Fruit fly (Drosophila melanogaster) whole organism, embryonic: ENCODE results near the gene Hsdl2.
A peak's percentile ranks its signal among the peaks of the same experiment; 100 is the strongest.

Source experiments
- CG11085 ChIP-seq: fragments of 200-800 bp; sonication (Bioruptor generic); IDR thresholded peaks from 2 replicates; pipeline ENCODE4 v1.3.6; 2022; ENCODE audit warnings: missing biosample characterization, missing genetic modification characterization
- CG12236 ChIP-seq: fragments of 200-800 bp; sonication (Bioruptor generic); optimal IDR thresholded peaks from 2 replicates; lab custom pipeline; 2016; ENCODE audit warnings: missing biosample characterization, missing genetic modification characterization
- CG13123 ChIP-seq: fragments of 200-800 bp; sonication (Bioruptor generic); optimal IDR thresholded peaks from 2 replicates; lab custom pipeline; 2016; ENCODE audit warnings: missing biosample characterization, missing genetic modification characterization
- CG14710 ChIP-seq: fragments of 200-800 bp; sonication (Bioruptor generic); optimal IDR thresholded peaks from 3 replicates; lab custom pipeline; 2019; ENCODE audit warnings: missing biosample characterization, mild to moderate bottlenecking, missing genetic modification characterization, moderate library complexity
- CG14860 ChIP-seq: fragments of 200-800 bp; sonication (Bioruptor generic); IDR thresholded peaks from 3 replicates; pipeline ENCODE4 v1.3.6; 2022; ENCODE audit warnings: missing biosample characterization, missing genetic modification characterization; ENCODE audit not compliant: partially characterized antibody
- CG14965 ChIP-seq: fragments of 200-800 bp; sonication (Bioruptor generic); optimal IDR thresholded peaks from 2 replicates; lab custom pipeline; 2016; ENCODE audit warnings: missing biosample characterization, missing genetic modification characterization, borderline replicate concordance
- CG17612 ChIP-seq: fragments of 200-800 bp; sonication (Bioruptor generic); IDR thresholded peaks from 2 replicates; pipeline ENCODE4 v1.3.6; 2022; ENCODE audit warnings: missing biosample characterization, missing genetic modification characterization
- CG3065 ChIP-seq: fragments of 200-800 bp; sonication (Bioruptor generic); optimal IDR thresholded peaks from 2 replicates; lab custom pipeline; 2016; ENCODE audit warnings: missing biosample characterization, missing genetic modification characterization
- CG31388 ChIP-seq: fragments of 200-800 bp; sonication (Bioruptor generic); optimal IDR thresholded peaks from 2 replicates; lab custom pipeline; 2016; ENCODE audit warnings: missing biosample characterization, missing genetic modification characterization
- CG34422 ChIP-seq: fragments of 200-800 bp; sonication (Bioruptor generic); IDR thresholded peaks from 3 replicates; pipeline ENCODE4 v1.3.6; 2022; ENCODE audit warnings: missing biosample characterization, missing genetic modification characterization
- CG4404 ChIP-seq: fragments of 200-800 bp; sonication (Bioruptor generic); IDR thresholded peaks from 2 replicates; pipeline ENCODE4 v1.3.6; 2022; ENCODE audit warnings: missing biosample characterization, missing genetic modification characterization
- CG6175 ChIP-seq: fragments of 200-800 bp; sonication (Bioruptor generic); IDR thresholded peaks from 3 replicates; pipeline ENCODE4 v1.3.6; 2022; ENCODE audit warnings: missing biosample characterization, missing genetic modification characterization
- CG6683 ChIP-seq: fragments of 200-800 bp; sonication (Bioruptor generic); optimal IDR thresholded peaks from 2 replicates; lab custom pipeline; 2017; ENCODE audit warnings: missing biosample characterization, mild to moderate bottlenecking, missing genetic modification characterization, missing genetic modification reagents
- CG6813 ChIP-seq: fragments of 200-800 bp; sonication (Bioruptor generic); optimal IDR thresholded peaks from 2 replicates; lab custom pipeline; 2017; ENCODE audit warnings: missing biosample characterization, missing genetic modification characterization, mild to moderate bottlenecking, moderate library complexity, missing genetic modification reagents
- CG8290 ChIP-seq, 3 experiments: fragments of 200-800 bp; sonication (Bioruptor generic); optimal IDR thresholded peaks; 2 replicates each; lab custom pipeline; 2016 to 2019; ENCODE audit warnings: missing biosample characterization in 3 of 3, missing genetic modification characterization in 3 of 3, mild to moderate bottlenecking in 2 of 3, moderate library complexity in 1 of 3
- CkIIα-i1 ChIP-seq: fragments of 200-800 bp; sonication (Bioruptor generic); IDR thresholded peaks from 2 replicates; pipeline ENCODE4 v1.3.6; 2022; ENCODE audit warnings: missing biosample characterization, missing genetic modification characterization
- CrebB ChIP-seq: fragments of 200-800 bp; sonication (Bioruptor generic); optimal IDR thresholded peaks from 3 replicates; lab custom pipeline; 2018; ENCODE audit warnings: missing biosample characterization, mild to moderate bottlenecking, missing genetic modification characterization
- Ets65A ChIP-seq: fragments of 200-800 bp; sonication (Bioruptor generic); peaks from one replicate; lab custom pipeline; 2016; ENCODE audit warnings: missing biosample characterization, missing genetic modification characterization
- H2.0 ChIP-seq: fragments of 200-800 bp; sonication (Bioruptor generic); IDR thresholded peaks from 2 replicates; pipeline ENCODE4 v1.3.6; 2022; ENCODE audit warnings: missing biosample characterization, missing genetic modification characterization
- HLH3B ChIP-seq: fragments of 200-800 bp; sonication (Bioruptor generic); IDR thresholded peaks from 2 replicates; pipeline ENCODE4 v1.3.6; 2022; ENCODE audit warnings: missing biosample characterization, missing genetic modification characterization
- Hr39 ChIP-seq: fragments of >200 bp; optimal IDR thresholded peaks from 2 replicates; lab custom pipeline; 2017
- Jarid2 ChIP-seq: fragments of 200-800 bp; sonication (Bioruptor generic); optimal IDR thresholded peaks from 3 replicates; lab custom pipeline; 2017; ENCODE audit warnings: mild to moderate bottlenecking, missing biosample characterization, missing genetic modification reagents, missing genetic modification characterization
- MESR4 ChIP-seq: fragments of 200-800 bp; sonication (Bioruptor generic); optimal IDR thresholded peaks from 2 replicates; lab custom pipeline; 2018; ENCODE audit warnings: missing biosample characterization, mild to moderate bottlenecking, missing genetic modification characterization, moderate library complexity
- Med ChIP-seq: fragments of 200-800 bp; sonication (Bioruptor generic); peaks from one replicate; lab custom pipeline; 2016; ENCODE audit warnings: missing biosample characterization, missing genetic modification characterization, mild to moderate bottlenecking, inconsistent platforms, moderate library complexity
- NfI ChIP-seq: fragments of 200-800 bp; sonication (Bioruptor generic); optimal IDR thresholded peaks from 3 replicates; lab custom pipeline; 2018; ENCODE audit warnings: missing biosample characterization, mild to moderate bottlenecking, missing genetic modification characterization, moderate library complexity
- Poxn ChIP-seq: fragments of 200-800 bp; sonication (Bioruptor generic); IDR thresholded peaks from 2 replicates; pipeline ENCODE4 v1.3.6; 2022; ENCODE audit warnings: missing biosample characterization, missing genetic modification characterization
- Sox102F ChIP-seq: fragments of 200-800 bp; sonication (Bioruptor generic); optimal IDR thresholded peaks from 2 replicates; lab custom pipeline; 2018; ENCODE audit warnings: missing biosample characterization, mild to moderate bottlenecking, missing genetic modification characterization, moderate library complexity
- Sry-δ ChIP-seq: fragments of 200-800 bp; sonication (Bioruptor generic); optimal IDR thresholded peaks from 2 replicates; lab custom pipeline; 2016; ENCODE audit warnings: missing biosample characterization, missing genetic modification characterization
- Tbp ChIP-seq: fragments of >200 bp; optimal IDR thresholded peaks from 2 replicates; lab custom pipeline; 2018; ENCODE audit warnings: missing biosample characterization, missing genetic modification characterization
- YL-1 ChIP-seq: fragments of 200-800 bp; sonication (Bioruptor generic); optimal IDR thresholded peaks from 3 replicates; lab custom pipeline; 2017; ENCODE audit warnings: missing biosample characterization, mild to moderate bottlenecking, missing genetic modification characterization
- cg ChIP-seq: fragments of 200-800 bp; sonication (Bioruptor generic); optimal IDR thresholded peaks from 3 replicates; lab custom pipeline; 2019; ENCODE audit warnings: missing biosample characterization, mild to moderate bottlenecking, missing genetic modification characterization, moderate library complexity
- crc ChIP-seq: fragments of 200-800 bp; sonication (Bioruptor generic); optimal IDR thresholded peaks from 2 replicates; lab custom pipeline; 2016; ENCODE audit warnings: missing biosample characterization, missing genetic modification characterization
- crol ChIP-seq: fragments of 200-800 bp; sonication (Bioruptor generic); IDR thresholded peaks from 2 replicates; pipeline ENCODE4 v1.3.6; 2022; ENCODE audit warnings: missing biosample characterization, missing genetic modification characterization
- fd3F ChIP-seq: fragments of 200-800 bp; sonication (Bioruptor generic); optimal IDR thresholded peaks from 2 replicates; lab custom pipeline; 2018; ENCODE audit warnings: missing biosample characterization, mild to moderate bottlenecking, missing genetic modification characterization, moderate library complexity
- fd96Cb ChIP-seq: fragments of 200-800 bp; sonication (Bioruptor generic); optimal IDR thresholded peaks from 2 replicates; lab custom pipeline; 2018; ENCODE audit warnings: missing biosample characterization, mild to moderate bottlenecking, missing genetic modification characterization, moderate library complexity
- grau ChIP-seq: fragments of 200-800 bp; optimal IDR thresholded peaks from 3 replicates; lab custom pipeline; 2019; ENCODE audit warnings: missing biosample characterization, mild to moderate bottlenecking, missing genetic modification characterization, moderate library complexity
- gro ChIP-seq: fragments of 200-800 bp; sonication (Bioruptor generic); optimal IDR thresholded peaks from 2 replicates; lab custom pipeline; 2016; ENCODE audit warnings: missing biosample characterization, missing genetic modification characterization
- h ChIP-seq: fragments of >200 bp; optimal IDR thresholded peaks from 2 replicates; lab custom pipeline; 2017
- otp ChIP-seq: fragments of 200-800 bp; sonication (Bioruptor generic); IDR thresholded peaks from 3 replicates; pipeline ENCODE4, ENCODE4 v1.3.6; 2022; ENCODE audit warnings: missing biosample characterization, missing genetic modification characterization
- pho ChIP-seq: fragments of 200-800 bp; sonication (Bioruptor generic); optimal IDR thresholded peaks from 2 replicates; lab custom pipeline; 2016; ENCODE audit warnings: missing biosample characterization, missing genetic modification characterization
- sd ChIP-seq: fragments of 200-800 bp; sonication (Bioruptor generic); optimal IDR thresholded peaks from 3 replicates; lab custom pipeline; 2018; ENCODE audit warnings: missing biosample characterization, mild to moderate bottlenecking, missing genetic modification characterization, moderate library complexity
- sna ChIP-seq: fragments of 200-800 bp; sonication (Bioruptor generic); IDR thresholded peaks from 2 replicates; pipeline ENCODE4 v1.3.6; 2022; ENCODE audit warnings: missing biosample characterization, missing genetic modification characterization; ENCODE audit not compliant: partially characterized antibody
- ssp ChIP-seq: fragments of 200-800 bp; sonication (Bioruptor generic); IDR thresholded peaks from 2 replicates; pipeline ENCODE4 v1.3.6; 2022; ENCODE audit warnings: missing biosample characterization, missing genetic modification characterization
- tin ChIP-seq: fragments of 200-800 bp; sonication (Bioruptor generic); optimal IDR thresholded peaks from 3 replicates; lab custom pipeline; 2016; ENCODE audit warnings: missing biosample characterization, missing genetic modification characterization
- vvl ChIP-seq: fragments of 200-800 bp; sonication (Bioruptor generic); IDR thresholded peaks from 2 replicates; pipeline ENCODE4 v1.3.6; 2022; ENCODE audit warnings: missing biosample characterization, missing genetic modification characterization

Hsdl2 gene

dm6 chr3R:27636010-27636584 lies 41.2 kb upstream of the Hsdl2 start, which contains the start of the genes CG5611 and Mtl (continued):
- TF ChIP-seq CG14965 (GFP tag; lab: Kevin White, UChicago), result peak; percentile 60
- TF ChIP-seq CG11085 (GFP tag; lab: Robert Waterston, UW), result peak; percentile 100
- TF ChIP-seq tin (GFP tag; lab: Kevin White, UChicago), result peak; percentile 100
- TF ChIP-seq Hr39 (lab: Kevin White, UChicago), result no peak
- peak; percentile 100 for TF ChIP-seq otp (GFP tag; lab: Robert Waterston, UW)
- peak; percentile 100 for TF ChIP-seq Sox102F (GFP tag; lab: Kevin White, UChicago)
- peak; percentile 100 for TF ChIP-seq vvl (GFP tag; lab: Robert Waterston, UW)
- TF ChIP-seq fd3F (GFP tag; lab: Kevin White, UChicago), result peak; percentile 100
- TF ChIP-seq ssp, result peak; percentile 98
- TF ChIP-seq Sry-δ (GFP tag; lab: Kevin White, UChicago), result peak; percentile 69
- peak; percentile 99 for TF ChIP-seq CG13123
- peak; percentile 99 for TF ChIP-seq YL-1 (GFP tag; lab: Kevin White, UChicago)
- TF ChIP-seq Med, result peak; percentile 99
- TF ChIP-seq h (lab: Kevin White, UChicago), result no peak
- TF ChIP-seq CG6683 (GFP tag; lab: Kevin White, UChicago), result peak; percentile 99

- TF ChIP-seq pho (GFP tag; lab: Kevin White, UChicago) (no peak), CG6813 (no peak), CG6175 (GFP tag; lab: Robert Waterston, UW) (0 out of 3 replicates have a peak, but pooled peaks have one; percentile 11), CG34422 (peak; percentile 11; the same call in 1 of the 3 replicates), CG3065 (peak; percentile 39), crol (peak; percentile 71), MESR4 (peak; percentile 9), cg (GFP tag; lab: Kevin White, UChicago) (peak; percentile 28)
Observed at dm6 chr3R:27636720-27637119, 40.6 kb upstream of the Hsdl2 start.

- TF ChIP-seq CG4404 (GFP tag; lab: Robert Waterston, UW), result no peak
- TF ChIP-seq H2.0 (GFP tag; lab: Robert Waterston, UW), result 0 out of 2 replicates have a peak, but pooled peaks have one; percentile 3
- peak; percentile 51 for TF ChIP-seq grau (tag; lab: Kevin White, UChicago)
Observed at dm6 chr3R:27637264-27637860, 40.0 kb upstream of the Hsdl2 start.

- TF ChIP-seq gro (GFP tag; lab: Kevin White, UChicago) (no peak), CG17612 (GFP tag; lab: Robert Waterston, UW) (peak; percentile 89), Ets65A (GFP tag; lab: Kevin White, UChicago) (peak; percentile 19), fd96Cb (tag; lab: Kevin White, UChicago) (no peak), Tbp (GFP tag; lab: Kevin White, UChicago) (no peak), NfI (GFP tag; lab: Kevin White, UChicago) (no peak), Poxn (no peak), CG8290 (GFP tag; optimal IDR thresholded peaks at IDR 0.05; lab: Kevin White, UChicago) (peak; percentile 76), CG8290 (tag; optimal IDR thresholded peaks at IDR 0.05; lab: Kevin White, UChicago) (peak in 1 of 2 experiments; percentile 87), CG12236 (GFP tag; lab: Kevin White, UChicago) (no peak), crc (GFP tag; lab: Kevin White, UChicago) (no peak), CrebB (no peak), crol (no peak), HLH3B (GFP tag; lab: Robert Waterston, UW) (no peak), CG14860 (GFP tag; lab: Robert Waterston, UW) (no peak), CkIIα-i1 (GFP tag; lab: Robert Waterston, UW) (no peak), fd3F (GFP tag; lab: Kevin White, UChicago) (no peak), CG14710 (tag; lab: Kevin White, UChicago) (no peak), sna (GFP tag; lab: Robert Waterston, UW) (no peak), Jarid2 (no peak), CG31388 (GFP tag; lab: Kevin White, UChicago) (no peak), sd (tag; lab: Kevin White, UChicago) (no peak)
Observed at dm6 chr3R:27643080-27643479, 34.2 kb upstream of the Hsdl2 start.
